Fruit fly (Drosophila melanogaster) whole organism, embryonic: ENCODE data around the gene Fatp1.

Experiments
- Abd-B ChIP-seq: fragments of 200-800 bp; sonication (Bioruptor generic); optimal IDR thresholded peaks from 2 replicates; lab custom pipeline; 2018; ENCODE audit warnings: missing biosample characterization, mild to moderate bottlenecking, missing genetic modification characterization, moderate library complexity
- CG10147 ChIP-seq: fragments of 200-800 bp; sonication (Bioruptor generic); optimal IDR thresholded peaks from 2 replicates; lab custom pipeline; 2019; ENCODE audit warnings: missing biosample characterization, mild to moderate bottlenecking, missing genetic modification characterization, moderate library complexity
- CG10267 ChIP-seq: fragments of 200-800 bp; sonication (Bioruptor generic); optimal IDR thresholded peaks from 2 replicates; lab custom pipeline; 2018; ENCODE audit warnings: missing biosample characterization, mild to moderate bottlenecking, missing genetic modification characterization, moderate library complexity
- CG10274 ChIP-seq: fragments of 200-800 bp; sonication (Bioruptor generic); optimal IDR thresholded peaks from 3 replicates; lab custom pipeline; 2017; ENCODE audit warnings: missing biosample characterization, mild to moderate bottlenecking, missing genetic modification characterization
- CG10565 ChIP-seq: fragments of 200-800 bp; sonication (Bioruptor generic); optimal IDR thresholded peaks from 3 replicates; lab custom pipeline; 2016; ENCODE audit warnings: missing biosample characterization, mild to moderate bottlenecking, missing genetic modification characterization
- CG11456 ChIP-seq: fragments of 200-800 bp; sonication (Bioruptor generic); IDR thresholded peaks from 3 replicates; pipeline ENCODE4 v1.3.6; 2022; ENCODE audit warnings: missing biosample characterization, missing genetic modification characterization
- CG13296 ChIP-seq: fragments of 200-800 bp; sonication (Bioruptor generic); optimal IDR thresholded peaks from 3 replicates; lab custom pipeline; 2018; ENCODE audit warnings: missing biosample characterization, mild to moderate bottlenecking, missing genetic modification characterization
- CG13424 ChIP-seq: fragments of 200-800 bp; sonication (Bioruptor generic); optimal IDR thresholded peaks from 2 replicates; lab custom pipeline; 2019; ENCODE audit warnings: missing biosample characterization, mild to moderate bottlenecking, missing genetic modification characterization, moderate library complexity
- CG17385 ChIP-seq: fragments of 200-800 bp; sonication (Bioruptor generic); optimal IDR thresholded peaks from 3 replicates; lab custom pipeline; 2018; ENCODE audit warnings: missing biosample characterization, mild to moderate bottlenecking, missing genetic modification characterization
- CG17802 ChIP-seq: fragments of 200-800 bp; sonication (Bioruptor generic); optimal IDR thresholded peaks from 2 replicates; lab custom pipeline; 2018; ENCODE audit warnings: missing biosample characterization, mild to moderate bottlenecking, missing genetic modification characterization, moderate library complexity
- CG2199 ChIP-seq: fragments of 200-800 bp; sonication (Bioruptor generic); IDR thresholded peaks from 3 replicates; pipeline ENCODE4 v1.3.6; 2022; ENCODE audit warnings: missing biosample characterization, missing genetic modification characterization
- CG2712 ChIP-seq: fragments of 200-800 bp; optimal IDR thresholded peaks from 3 replicates; lab custom pipeline; 2019; ENCODE audit warnings: missing biosample characterization, mild to moderate bottlenecking, missing genetic modification characterization, moderate library complexity
- CG3281 ChIP-seq: fragments of 200-800 bp; sonication (Bioruptor generic); optimal IDR thresholded peaks from 3 replicates; lab custom pipeline; 2017; ENCODE audit warnings: missing biosample characterization, mild to moderate bottlenecking, missing genetic modification characterization
- CG33213 ChIP-seq: fragments of 200-800 bp; sonication (Bioruptor generic); optimal IDR thresholded peaks from 3 replicates; lab custom pipeline; 2016; ENCODE audit warnings: missing biosample characterization, missing genetic modification characterization
- CG3407 ChIP-seq: fragments of 200-800 bp; sonication (Bioruptor generic); optimal IDR thresholded peaks from 2 replicates; lab custom pipeline; 2018; ENCODE audit warnings: missing biosample characterization, mild to moderate bottlenecking, missing genetic modification characterization
- CG3726 ChIP-seq: fragments of 200-800 bp; sonication (Bioruptor generic); IDR thresholded peaks from 3 replicates; pipeline ENCODE4, ENCODE4 v1.3.6; 2022; ENCODE audit warnings: missing biosample characterization, missing genetic modification characterization
- CG4424 ChIP-seq: fragments of 200-800 bp; sonication (Bioruptor generic); optimal IDR thresholded peaks from 3 replicates; lab custom pipeline; 2016; ENCODE audit warnings: missing biosample characterization, missing genetic modification characterization
- CG6683 ChIP-seq: fragments of 200-800 bp; sonication (Bioruptor generic); optimal IDR thresholded peaks from 2 replicates; lab custom pipeline; 2017; ENCODE audit warnings: missing biosample characterization, mild to moderate bottlenecking, missing genetic modification characterization, missing genetic modification reagents
- CG6689 ChIP-seq: fragments of 200-800 bp; sonication (Bioruptor generic); IDR thresholded peaks from 2 replicates; pipeline ENCODE4 v1.3.6; 2022; ENCODE audit warnings: missing biosample characterization, missing genetic modification characterization
- CG9609 ChIP-seq: fragments of 200-800 bp; sonication (Bioruptor generic); optimal IDR thresholded peaks from 3 replicates; lab custom pipeline; 2016; ENCODE audit warnings: missing biosample characterization, missing genetic modification characterization
- D ChIP-seq, 2 experiments: fragments of 200-800 bp in 1 of 2; fragments of >200 bp in 1 of 2; sonication (Bioruptor generic) in 1 of 2; optimal IDR thresholded peaks; 2 replicates in 1 of 2; 3 replicates in 1 of 2; lab custom pipeline; 2017; ENCODE audit warnings: mild to moderate bottlenecking in 1 of 2, missing biosample characterization in 1 of 2, missing genetic modification characterization in 1 of 2, missing genetic modification reagents in 1 of 2
- Doc3 ChIP-seq: fragments of 200-800 bp; sonication (Bioruptor generic); IDR thresholded peaks from 3 replicates; pipeline ENCODE4 v1.3.6; 2022; ENCODE audit warnings: missing biosample characterization, missing genetic modification characterization; ENCODE audit not compliant: partially characterized antibody
- Eip74EF ChIP-seq, 2 experiments: fragments of 200-800 bp in 1 of 2; fragments of >200 bp in 1 of 2; sonication (Bioruptor generic) in 1 of 2; optimal IDR thresholded peaks; 2 replicates each; lab custom pipeline; 2017 to 2019; ENCODE audit warnings: missing biosample characterization in 2 of 2, missing genetic modification characterization in 2 of 2, mild to moderate bottlenecking in 1 of 2, moderate library complexity in 1 of 2
- Fer3 ChIP-seq: fragments of 200-800 bp; sonication (Bioruptor generic); optimal IDR thresholded peaks from 2 replicates; lab custom pipeline; 2018; ENCODE audit warnings: missing biosample characterization, mild to moderate bottlenecking, missing genetic modification characterization, moderate library complexity
- Jarid2 ChIP-seq: fragments of 200-800 bp; sonication (Bioruptor generic); optimal IDR thresholded peaks from 3 replicates; lab custom pipeline; 2017; ENCODE audit warnings: mild to moderate bottlenecking, missing biosample characterization, missing genetic modification reagents, missing genetic modification characterization
- Kr ChIP-seq: fragments of 200-800 bp; sonication (Bioruptor generic); optimal IDR thresholded peaks from 2 replicates; lab custom pipeline; 2017; ENCODE audit warnings: missing biosample characterization, mild to moderate bottlenecking, missing genetic modification characterization
- Max ChIP-seq: fragments of 200-800 bp; sonication (Bioruptor generic); optimal IDR thresholded peaks from 2 replicates; lab custom pipeline; 2016; ENCODE audit warnings: missing biosample characterization, mild to moderate bottlenecking, missing genetic modification characterization
- Stat92E ChIP-seq, 3 experiments: fragments of >200 bp in 2 of 3; fragments of 200-800 bp in 1 of 3; sonication (Bioruptor generic) in 1 of 3; optimal IDR thresholded peaks; 2 replicates each; lab custom pipeline; 2017 to 2019; ENCODE audit warnings: missing biosample characterization in 3 of 3, missing genetic modification characterization in 3 of 3, mild to moderate bottlenecking in 1 of 3, moderate library complexity in 1 of 3
- Usf ChIP-seq: fragments of 200-800 bp; sonication (Bioruptor generic); optimal IDR thresholded peaks from 2 replicates; lab custom pipeline; 2017; ENCODE audit warnings: missing genotype, missing biosample characterization, missing genetic modification characterization
- Vsx1 ChIP-seq: fragments of 200-800 bp; sonication (Bioruptor generic); optimal IDR thresholded peaks from 2 replicates; lab custom pipeline; 2017; ENCODE audit warnings: missing biosample characterization, mild to moderate bottlenecking, missing genetic modification characterization, missing genetic modification reagents
- Xbp1 ChIP-seq: fragments of 200-800 bp; sonication (Bioruptor generic); optimal IDR thresholded peaks from 3 replicates; lab custom pipeline; 2016; ENCODE audit warnings: missing biosample characterization, mild to moderate bottlenecking, missing genetic modification characterization
- Xrp1 ChIP-seq: fragments of 200-800 bp; sonication (Bioruptor generic); IDR thresholded peaks from 2 replicates; pipeline ENCODE4 v1.3.6; 2022; ENCODE audit warnings: missing biosample characterization, missing genetic modification characterization
- bbx ChIP-seq: fragments of 200-800 bp; sonication (Bioruptor generic); IDR thresholded peaks from 2 replicates; pipeline ENCODE4 v1.3.6; 2022; ENCODE audit warnings: missing biosample characterization, missing genetic modification characterization; ENCODE audit not compliant: partially characterized antibody
- dan ChIP-seq: fragments of 200-800 bp; sonication (Bioruptor generic); IDR thresholded peaks from 2 replicates; pipeline ENCODE4 v1.3.6; 2022; ENCODE audit warnings: missing biosample characterization, missing genetic modification characterization
- dmrt11E ChIP-seq: fragments of 200-800 bp; sonication (Bioruptor generic); optimal IDR thresholded peaks from 3 replicates; lab custom pipeline; 2018; ENCODE audit warnings: missing biosample characterization, mild to moderate bottlenecking, missing genetic modification characterization, moderate library complexity
- dmrt99B ChIP-seq: fragments of 200-800 bp; sonication (Bioruptor generic); optimal IDR thresholded peaks from 2 replicates; lab custom pipeline; 2018; ENCODE audit warnings: missing biosample characterization, mild to moderate bottlenecking, missing genetic modification characterization, moderate library complexity
- grn ChIP-seq: fragments of 200-800 bp; sonication (Bioruptor generic); optimal IDR thresholded peaks from 3 replicates; lab custom pipeline; 2017; ENCODE audit warnings: missing biosample characterization, missing genetic modification characterization
- hbn ChIP-seq: fragments of 200-800 bp; sonication (Bioruptor generic); IDR thresholded peaks from 2 replicates; pipeline ENCODE4 v1.3.6; 2022; ENCODE audit warnings: missing biosample characterization, missing genetic modification characterization; ENCODE audit not compliant: partially characterized antibody
- jigr1 ChIP-seq: fragments of 200-800 bp; sonication (Bioruptor generic); IDR thresholded peaks from 3 replicates; pipeline ENCODE4 v1.3.6; 2022; ENCODE audit warnings: missing biosample characterization, missing genetic modification characterization
- mam ChIP-seq: fragments of 200-800 bp; sonication (Bioruptor generic); optimal IDR thresholded peaks from 3 replicates; lab custom pipeline; 2016; ENCODE audit warnings: missing biosample characterization, missing genetic modification characterization
- nau ChIP-seq: fragments of 200-800 bp; sonication (Bioruptor generic); optimal IDR thresholded peaks from 3 replicates; lab custom pipeline; 2017; ENCODE audit warnings: missing biosample characterization, mild to moderate bottlenecking, missing genetic modification characterization, missing genetic modification reagents
- onecut ChIP-seq: fragments of 200-800 bp; sonication (Bioruptor generic); IDR thresholded peaks from 2 replicates; pipeline ENCODE4 v1.3.6; 2022; ENCODE audit warnings: missing biosample characterization, missing genetic modification characterization
- psq ChIP-seq: fragments of 200-800 bp; sonication (Bioruptor generic); optimal IDR thresholded peaks from 2 replicates; lab custom pipeline; 2017; ENCODE audit warnings: missing biosample characterization, missing genetic modification characterization
- sc ChIP-seq, 3 experiments: fragments of >200 bp in 2 of 3; fragments of 200-800 bp in 1 of 3; sonication (Bioruptor generic) in 1 of 3; optimal IDR thresholded peaks; 2 replicates in 2 of 3; 3 replicates in 1 of 3; lab custom pipeline; 2017; ENCODE audit warnings: mild to moderate bottlenecking in 1 of 3, missing biosample characterization in 1 of 3, missing genetic modification characterization in 1 of 3, missing genetic modification reagents in 1 of 3
- slou ChIP-seq: fragments of 200-800 bp; sonication (Bioruptor generic); optimal IDR thresholded peaks from 3 replicates; lab custom pipeline; 2016; ENCODE audit warnings: missing biosample characterization, missing genetic modification characterization
- sob ChIP-seq: fragments of 200-800 bp; sonication (Bioruptor generic); IDR thresholded peaks from 2 replicates; pipeline ENCODE4 v1.3.6; 2022; ENCODE audit warnings: missing biosample characterization, missing genetic modification characterization
- sug ChIP-seq: fragments of 200-800 bp; optimal IDR thresholded peaks from 2 replicates; lab custom pipeline; 2019; ENCODE audit warnings: missing biosample characterization, mild to moderate bottlenecking, missing genetic modification characterization, moderate library complexity
- tap ChIP-seq: fragments of 200-800 bp; optimal IDR thresholded peaks from 3 replicates; lab custom pipeline; 2019; ENCODE audit warnings: missing biosample characterization, mild to moderate bottlenecking, missing genetic modification characterization, moderate library complexity

The Fatp1 gene

DNA sequence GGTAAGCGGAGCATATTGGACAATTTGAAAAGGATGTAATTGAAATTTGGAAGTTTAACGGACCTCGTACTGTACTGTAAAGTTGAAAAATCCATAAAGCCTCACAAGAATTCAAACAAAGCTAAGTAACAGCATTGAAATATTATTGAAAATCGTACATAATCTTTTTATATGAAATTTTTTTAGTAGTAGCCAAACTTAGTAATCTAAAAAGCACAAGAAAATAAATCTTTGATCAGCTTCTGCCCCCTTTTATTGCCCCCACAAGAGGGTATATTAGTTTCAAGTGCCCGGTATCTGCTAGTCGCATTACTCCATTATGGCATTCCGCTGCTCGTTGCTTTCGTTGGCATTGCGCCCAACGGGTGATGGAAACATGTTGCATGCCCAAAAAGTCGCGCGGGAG is 50.1 kb downstream of the Fatp1 start (continued):
- peak; percentile 15 for TF ChIP-seq Usf
- TF ChIP-seq hbn (GFP tag; lab: Robert Waterston, UW): no peak
- TF ChIP-seq CG2712: peak; percentile 86
- no peak for TF ChIP-seq CG11456 (GFP tag; lab: Robert Waterston, UW)
- TF ChIP-seq CG3407 (GFP tag; lab: Kevin White, UChicago): peak; percentile 33
- peak; percentile 78 for TF ChIP-seq Xrp1
- TF ChIP-seq Eip74EF (GFP tag; optimal IDR thresholded peaks at IDR 0.05; lab: Kevin White, UChicago): peak in 1 of 2 experiments; percentile 65
- TF ChIP-seq CG4424 (GFP tag; lab: Kevin White, UChicago): peak; percentile 76
- 0 out of 2 replicates have a peak, but pooled peaks have one; percentile 15 for TF ChIP-seq onecut (GFP tag; lab: Robert Waterston, UW)
- peak; percentile 44 for TF ChIP-seq mam
- no peak for TF ChIP-seq CG3726 (GFP tag; lab: Robert Waterston, UW)
- peak in 1 of 3 experiments; percentile 43 for TF ChIP-seq Stat92E (GFP tag; optimal IDR thresholded peaks at IDR 0.05; lab: Kevin White, UChicago)
- TF ChIP-seq CG33213: peak; percentile 36
- peak; percentile 60 for TF ChIP-seq Xbp1 (GFP tag; lab: Kevin White, UChicago)
- TF ChIP-seq Jarid2 (GFP tag; lab: Kevin White, UChicago): peak; percentile 43
- TF ChIP-seq CG17385 (GFP tag; lab: Kevin White, UChicago): peak; percentile 42
- no peak for TF ChIP-seq sc (optimal IDR thresholded peaks at IDR 0.05; lab: Kevin White, UChicago)
- TF ChIP-seq sc (GFP tag; optimal IDR thresholded peaks at IDR 0.05; lab: Kevin White, UChicago): peak; percentile 56
- TF ChIP-seq bbx (GFP tag; lab: Robert Waterston, UW): no peak
- TF ChIP-seq nau (GFP tag; lab: Kevin White, UChicago): peak; percentile 57
- peak; percentile 40 for TF ChIP-seq Fer3 (tag; lab: Kevin White, UChicago)
- TF ChIP-seq dan (GFP tag; lab: Robert Waterston, UW): 0 out of 2 replicates have a peak, but pooled peaks have one; percentile 24
- TF ChIP-seq CG2199 (GFP tag; lab: Robert Waterston, UW): 0 out of 3 replicates have a peak, but pooled peaks have one; percentile 30
- peak; percentile 58 for TF ChIP-seq CG10267 (tag; lab: Kevin White, UChicago)
- peak; percentile 58 for TF ChIP-seq Max (GFP tag; lab: Kevin White, UChicago)
- no peak for TF ChIP-seq D (optimal IDR thresholded peaks at IDR 0.05; lab: Kevin White, UChicago)
- peak; percentile 78 for TF ChIP-seq D (GFP tag; optimal IDR thresholded peaks at IDR 0.05; lab: Kevin White, UChicago)
- TF ChIP-seq CG10565 (GFP tag; lab: Kevin White, UChicago): no peak
- TF ChIP-seq Vsx1 (GFP tag; lab: Kevin White, UChicago): peak; percentile 6
- TF ChIP-seq dmrt99B: peak; percentile 80
- peak; percentile 10 for TF ChIP-seq psq (GFP tag; lab: Kevin White, UChicago)
- peak; percentile 57 for TF ChIP-seq sob
- no peak for TF ChIP-seq Doc3
- TF ChIP-seq CG13424: peak; percentile 48
- 0 out of 3 replicates have a peak, but pooled peaks have one; percentile 46 for TF ChIP-seq jigr1 (GFP tag; lab: Robert Waterston, UW)
- no peak for TF ChIP-seq sug
- TF ChIP-seq slou (GFP tag; lab: Kevin White, UChicago): no peak
- peak; percentile 21 for TF ChIP-seq CG6683 (GFP tag; lab: Kevin White, UChicago)
- TF ChIP-seq CG13296: no peak
- peak; percentile 24 for TF ChIP-seq CG17802 (tag; lab: Kevin White, UChicago)
- peak; percentile 53 for TF ChIP-seq dmrt11E (tag; lab: Kevin White, UChicago)
- TF ChIP-seq grn: no peak
- peak; percentile 39 for TF ChIP-seq CG9609 (GFP tag; lab: Kevin White, UChicago)
- peak; percentile 28 for TF ChIP-seq CG10274 (GFP tag; lab: Kevin White, UChicago)
- peak; percentile 46 for TF ChIP-seq tap (tag; lab: Kevin White, UChicago)
- peak; percentile 2 for TF ChIP-seq CG10147
- peak; percentile 47 for TF ChIP-seq Abd-B (GFP tag; lab: Kevin White, UChicago)
- no peak for TF ChIP-seq Kr
- peak; percentile 40 for TF ChIP-seq CG3281 (GFP tag; lab: Kevin White, UChicago)
- TF ChIP-seq CG6689 (GFP tag; lab: Robert Waterston, UW): peak; percentile 84
